Fruit fly (Drosophila melanogaster): Measurements from ENCODE around the gene rols.

Gene rols

DNA sequence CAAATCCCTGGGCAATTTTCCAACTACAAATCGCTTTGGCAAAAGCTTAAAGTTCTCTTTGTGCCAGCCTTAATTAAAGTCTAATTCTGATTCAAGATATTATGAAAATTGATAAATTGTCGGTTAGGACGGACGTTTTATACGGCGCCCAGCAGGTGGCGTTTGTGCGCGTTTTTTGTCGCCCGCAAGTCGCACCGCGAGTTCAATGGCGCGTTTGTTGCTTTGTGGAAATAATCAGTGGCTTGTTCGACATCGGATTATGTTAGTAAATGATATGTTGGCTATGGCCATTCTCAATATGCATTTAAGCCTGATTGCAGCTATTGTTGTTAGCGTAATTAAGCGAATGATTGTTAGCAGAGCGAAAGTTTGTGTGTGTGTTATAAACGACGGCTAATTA is 42.8 kb downstream of the rols start:
- TF ChIP-seq CG8159 (tag; optimal IDR thresholded peaks at IDR 0.05) (no peak), CG14655 (GFP tag; optimal IDR thresholded peaks at IDR 0.05) (no peak), Pif1B (GFP tag; optimal IDR thresholded peaks at IDR 0.05) (no peak), CG34367 (tag; optimal IDR thresholded peaks at IDR 0.05) (no peak)

DNA sequence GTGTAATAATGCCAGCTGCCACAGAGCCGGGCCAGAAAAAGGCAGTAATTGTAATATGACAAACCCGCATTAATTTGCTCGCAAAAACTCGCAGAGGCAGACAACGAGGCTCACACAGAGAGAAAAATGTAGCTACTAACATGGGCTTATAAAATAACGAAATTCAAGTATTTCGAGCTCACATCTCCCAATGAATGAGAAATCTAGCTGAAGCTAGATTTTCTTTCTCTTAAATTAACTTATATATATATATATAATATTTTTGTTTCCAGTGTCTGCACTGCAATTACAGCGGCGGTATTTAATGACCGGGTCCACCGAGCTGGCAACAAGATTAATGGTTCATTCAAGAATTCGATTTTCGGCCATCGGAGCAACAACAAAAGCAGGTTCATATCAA is 48.5 kb downstream of the rols start:
- peak; percentile 78 for TF ChIP-seq CG4496 (GFP tag; IDR thresholded peaks at IDR 0.05)
- TF ChIP-seq fd96Ca (GFP tag; IDR thresholded peaks at IDR 0.05): 0 out of 3 replicates have a peak, but pooled peaks have one; percentile 25
- TF ChIP-seq D1 (tag; optimal IDR thresholded peaks at IDR 0.05): no peak
- TF ChIP-seq CG12605 (GFP tag; IDR thresholded peaks at IDR 0.05): no peak
- TF ChIP-seq EcR (GFP tag; optimal IDR thresholded peaks at IDR 0.05): no peak
- TF ChIP-seq CG13204 (GFP tag; optimal IDR thresholded peaks at IDR 0.05): no peak
- peak; percentile 71 for TF ChIP-seq Snoo (tag; optimal IDR thresholded peaks at IDR 0.05)
- peak; percentile 63; the same call in 1 of the 2 replicates for TF ChIP-seq CG32121 (GFP tag; IDR thresholded peaks at IDR 0.05)
- TF ChIP-seq CG17806 (tag; optimal IDR thresholded peaks at IDR 0.05): peak; percentile 21
- peak; percentile 20 for TF ChIP-seq CG8159 (tag; optimal IDR thresholded peaks at IDR 0.05)
- TF ChIP-seq Ets98B (GFP tag; IDR thresholded peaks at IDR 0.05): peak; percentile 72
- TF ChIP-seq CG8301 (tag; optimal IDR thresholded peaks at IDR 0.05): no peak
- TF ChIP-seq Pif1A (GFP tag; optimal IDR thresholded peaks at IDR 0.05): peak; percentile 16
- TF ChIP-seq CG14655 (GFP tag; optimal IDR thresholded peaks at IDR 0.05): peak; percentile 34
- no peak for TF ChIP-seq CG10348 (GFP tag; IDR thresholded peaks at IDR 0.05)
- TF ChIP-seq Pif1B (GFP tag; optimal IDR thresholded peaks at IDR 0.05): peak; percentile 3
- TF ChIP-seq CG34367 (tag; optimal IDR thresholded peaks at IDR 0.05): no peak
- peak; percentile 46; the same call in 1 of the 2 replicates for TF ChIP-seq rn (GFP tag; IDR thresholded peaks at IDR 0.05)

- TF ChIP-seq Pif1B (GFP tag; optimal IDR thresholded peaks at IDR 0.05): no peak
- no peak for TF ChIP-seq Ets98B (GFP tag; IDR thresholded peaks at IDR 0.05)
- TF ChIP-seq rn (GFP tag; IDR thresholded peaks at IDR 0.05): no peak
- peak; percentile 1 for TF ChIP-seq EcR (GFP tag; optimal IDR thresholded peaks at IDR 0.05)
- no peak for TF ChIP-seq CG14655 (GFP tag; optimal IDR thresholded peaks at IDR 0.05)
- TF ChIP-seq Snoo (tag; optimal IDR thresholded peaks at IDR 0.05): peak; percentile 5
- TF ChIP-seq CG12605 (GFP tag; IDR thresholded peaks at IDR 0.05): no peak
- no peak for TF ChIP-seq fd96Ca (GFP tag; IDR thresholded peaks at IDR 0.05)
- peak; percentile 59 for TF ChIP-seq gl (tag; optimal IDR thresholded peaks at IDR 0.05)
These were observed 50.4 kb downstream of the rols start for dm6 chr3L:12014272-12014671.

dm6 chr3L:12013698-12014097 is 51.0 kb downstream of the rols start:
- TF ChIP-seq CG13204 (GFP tag; optimal IDR thresholded peaks at IDR 0.05) (no peak), EcR (GFP tag; optimal IDR thresholded peaks at IDR 0.05) (no peak), CG8159 (tag; optimal IDR thresholded peaks at IDR 0.05) (peak; percentile 54), CG9948 (tag; optimal IDR thresholded peaks at IDR 0.05) (peak; percentile 38), gl (tag; optimal IDR thresholded peaks at IDR 0.05) (no peak), Snoo (tag; optimal IDR thresholded peaks at IDR 0.05) (no peak), CG4496 (GFP tag; IDR thresholded peaks at IDR 0.05) (peak; percentile 41), CG32121 (GFP tag; IDR thresholded peaks at IDR 0.05) (no peak), D1 (tag; optimal IDR thresholded peaks at IDR 0.05) (peak; percentile 5), Pif1B (GFP tag; optimal IDR thresholded peaks at IDR 0.05) (peak; percentile 3), CG8301 (tag; optimal IDR thresholded peaks at IDR 0.05) (peak; percentile 26), CG34367 (tag; optimal IDR thresholded peaks at IDR 0.05) (peak; percentile 6), Ets98B (GFP tag; IDR thresholded peaks at IDR 0.05) (0 out of 2 replicates have a peak, but pooled peaks have one; percentile 30), CG10348 (GFP tag; IDR thresholded peaks at IDR 0.05) (no peak), CG15710 (tag; optimal IDR thresholded peaks at IDR 0.05) (peak; percentile 41), CG12605 (GFP tag; IDR thresholded peaks at IDR 0.05) (no peak), fd96Ca (GFP tag; IDR thresholded peaks at IDR 0.05) (peak; percentile 16; the same call in 1 of the 3 replicates), rn (GFP tag; IDR thresholded peaks at IDR 0.05) (no peak), CG17806 (tag; optimal IDR thresholded peaks at IDR 0.05) (peak; percentile 54), Pif1A (GFP tag; optimal IDR thresholded peaks at IDR 0.05) (peak; percentile 33), CG14655 (GFP tag; optimal IDR thresholded peaks at IDR 0.05) (no peak)

DNA sequence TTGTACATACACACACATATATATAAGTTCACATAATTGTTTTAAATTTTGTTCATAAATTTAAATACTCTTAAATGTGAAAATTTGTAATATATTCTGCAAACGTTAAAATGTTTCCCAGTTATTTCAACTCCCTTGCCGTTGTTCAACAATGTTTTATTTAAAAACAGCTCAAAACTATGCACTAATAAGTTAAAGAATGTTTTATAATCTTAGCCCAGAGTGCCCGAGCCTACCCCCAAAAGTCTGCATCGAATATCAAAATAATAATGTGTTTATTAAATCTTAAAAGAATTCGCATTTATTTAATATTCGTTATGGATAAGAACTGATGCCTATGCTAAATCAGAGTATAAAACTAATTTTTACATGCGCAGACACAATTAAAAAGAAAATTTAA is 56.7 kb downstream of the rols start:
- TF ChIP-seq D1 (tag; optimal IDR thresholded peaks at IDR 0.05) (peak; percentile 59), Snoo (tag; optimal IDR thresholded peaks at IDR 0.05) (no peak), rn (GFP tag; IDR thresholded peaks at IDR 0.05) (no peak)

DNA sequence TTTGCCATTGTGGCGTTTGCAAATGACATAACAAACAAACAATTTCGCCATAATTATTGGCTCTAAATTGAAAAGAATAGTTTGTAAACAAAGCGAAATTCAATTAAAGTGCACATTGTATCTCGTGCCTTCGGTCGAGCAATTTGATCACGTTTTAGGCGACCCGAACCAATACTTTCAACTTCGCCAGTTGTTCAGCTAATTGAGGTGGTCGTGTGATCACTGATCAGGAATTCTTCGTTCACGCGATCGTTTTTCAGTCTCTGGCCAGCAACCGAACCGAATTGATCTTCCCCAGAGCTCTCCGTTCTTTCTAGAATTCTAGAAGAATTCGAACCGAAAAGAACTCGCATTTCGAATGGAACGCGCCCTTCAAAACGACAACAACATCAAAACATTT is 60.5 kb downstream of the rols start:
- TF ChIP-seq CG8301 (tag; optimal IDR thresholded peaks at IDR 0.05): no peak
- TF ChIP-seq CG34367 (tag; optimal IDR thresholded peaks at IDR 0.05): no peak
- TF ChIP-seq rn (GFP tag; IDR thresholded peaks at IDR 0.05): no peak
- no peak for TF ChIP-seq CG9948 (tag; optimal IDR thresholded peaks at IDR 0.05)
- TF ChIP-seq CG17806 (tag; optimal IDR thresholded peaks at IDR 0.05): no peak
- TF ChIP-seq fd96Ca (GFP tag; IDR thresholded peaks at IDR 0.05): no peak
- TF ChIP-seq Ets98B (GFP tag; IDR thresholded peaks at IDR 0.05): no peak
- TF ChIP-seq Snoo (tag; optimal IDR thresholded peaks at IDR 0.05): no peak
- TF ChIP-seq CG4496 (GFP tag; IDR thresholded peaks at IDR 0.05): no peak
- TF ChIP-seq CG8159 (tag; optimal IDR thresholded peaks at IDR 0.05): no peak
- TF ChIP-seq CG13204 (GFP tag; optimal IDR thresholded peaks at IDR 0.05): no peak
- TF ChIP-seq CG12605 (GFP tag; IDR thresholded peaks at IDR 0.05): no peak

DNA sequence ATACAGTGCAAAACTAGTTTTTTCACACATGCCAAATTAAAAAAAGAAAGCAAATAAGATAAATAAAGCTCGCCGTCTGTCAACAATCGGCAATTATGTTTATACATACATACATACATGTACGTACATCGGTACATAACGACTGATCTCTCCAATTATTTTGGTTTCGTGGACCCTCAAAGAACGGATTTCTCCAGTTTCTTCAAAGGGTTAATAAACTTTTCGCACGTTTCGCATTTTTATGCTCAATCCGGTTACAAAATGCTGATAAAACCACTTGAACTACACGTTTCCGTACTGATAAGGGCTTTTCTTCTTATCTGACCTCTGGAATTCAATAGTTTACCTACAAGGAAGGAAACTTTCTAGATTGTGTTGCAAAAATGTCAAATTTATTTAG is 61.2 kb downstream of the rols start:
- TF ChIP-seq D1 (tag; optimal IDR thresholded peaks at IDR 0.05) (no peak), CG14655 (GFP tag; optimal IDR thresholded peaks at IDR 0.05) (no peak), Pif1B (GFP tag; optimal IDR thresholded peaks at IDR 0.05) (no peak), EcR (GFP tag; optimal IDR thresholded peaks at IDR 0.05) (peak; percentile 51)

Data from whole organism, pupa.